Fruit fly (Drosophila melanogaster): ENCODE data around the gene Dora.

- TF ChIP-seq CG8159 (tag; optimal IDR thresholded peaks at IDR 0.05) (peak; percentile 40), CG14655 (GFP tag; optimal IDR thresholded peaks at IDR 0.05) (peak; percentile 49)
These were observed 55.8 kb downstream of the Dora start for dm6 chrX:18919422-18920029.

Measured in whole organism, pupa.